Fruit fly (Drosophila melanogaster) whole organism, embryonic: Measurements from ENCODE around the gene Mco4.

ENCODE experiments used
- BEAF-32 ChIP-seq: fragments of 200-800 bp; sonication (Bioruptor generic); optimal IDR thresholded peaks from 3 replicates; lab custom pipeline; 2017; ENCODE audit warnings: missing biosample characterization, missing genetic modification characterization, mild to moderate bottlenecking, moderate library complexity, missing genetic modification reagents
- Bteb2 ChIP-seq: fragments of 200-800 bp; sonication (Bioruptor generic); optimal IDR thresholded peaks from 2 replicates; lab custom pipeline; 2016; ENCODE audit warnings: missing biosample characterization, missing genetic modification characterization
- CG10543 ChIP-seq: fragments of 200-800 bp; sonication (Bioruptor generic); optimal IDR thresholded peaks from 3 replicates; lab custom pipeline; 2017; ENCODE audit warnings: missing biosample characterization, mild to moderate bottlenecking, missing genetic modification characterization, moderate library complexity
- CG10565 ChIP-seq: fragments of 200-800 bp; sonication (Bioruptor generic); optimal IDR thresholded peaks from 3 replicates; lab custom pipeline; 2016; ENCODE audit warnings: missing biosample characterization, mild to moderate bottlenecking, missing genetic modification characterization
- CG10654 ChIP-seq: fragments of 200-800 bp; sonication (Bioruptor generic); optimal IDR thresholded peaks from 2 replicates; lab custom pipeline; 2016; ENCODE audit warnings: missing biosample characterization, missing genetic modification characterization
- CG11085 ChIP-seq: fragments of 200-800 bp; sonication (Bioruptor generic); IDR thresholded peaks from 2 replicates; pipeline ENCODE4 v1.3.6; 2022; ENCODE audit warnings: missing biosample characterization, missing genetic modification characterization
- CG12299 ChIP-seq: fragments of 200-800 bp; sonication (Bioruptor generic); optimal IDR thresholded peaks from 2 replicates; lab custom pipeline; 2018; ENCODE audit warnings: missing biosample characterization, mild to moderate bottlenecking, missing genetic modification characterization
- CG12942 ChIP-seq: fragments of 200-800 bp; sonication (Bioruptor generic); optimal IDR thresholded peaks from 3 replicates; lab custom pipeline; 2016; ENCODE audit warnings: missing biosample characterization, missing genetic modification characterization
- CG14441 ChIP-seq: fragments of 200-800 bp; sonication (Bioruptor generic); IDR thresholded peaks from 2 replicates; pipeline ENCODE4 v1.3.6; 2022; ENCODE audit warnings: missing biosample characterization, missing genetic modification characterization
- CG14710 ChIP-seq: fragments of 200-800 bp; sonication (Bioruptor generic); optimal IDR thresholded peaks from 3 replicates; lab custom pipeline; 2019; ENCODE audit warnings: missing biosample characterization, mild to moderate bottlenecking, missing genetic modification characterization, moderate library complexity
- CG15601 ChIP-seq: fragments of 200-800 bp; sonication (Bioruptor generic); optimal IDR thresholded peaks from 3 replicates; lab custom pipeline; 2019; ENCODE audit warnings: missing biosample characterization, mild to moderate bottlenecking, missing genetic modification characterization, moderate library complexity
- CG16779 ChIP-seq: fragments of 200-800 bp; sonication (Bioruptor generic); IDR thresholded peaks from 2 replicates; pipeline ENCODE4 v1.3.6; 2022; ENCODE audit warnings: missing biosample characterization, missing genetic modification characterization
- CG17359 ChIP-seq: fragments of 200-800 bp; sonication (Bioruptor generic); optimal IDR thresholded peaks from 3 replicates; lab custom pipeline; 2018; ENCODE audit warnings: missing biosample characterization, mild to moderate bottlenecking, missing genetic modification characterization, moderate library complexity
- CG17385 ChIP-seq: fragments of 200-800 bp; sonication (Bioruptor generic); optimal IDR thresholded peaks from 3 replicates; lab custom pipeline; 2018; ENCODE audit warnings: missing biosample characterization, mild to moderate bottlenecking, missing genetic modification characterization
- CG18764 ChIP-seq: fragments of 200-800 bp; sonication (Bioruptor generic); optimal IDR thresholded peaks from 3 replicates; lab custom pipeline; 2016; ENCODE audit warnings: missing biosample characterization, missing genetic modification characterization
- CG34422 ChIP-seq: fragments of 200-800 bp; sonication (Bioruptor generic); IDR thresholded peaks from 3 replicates; pipeline ENCODE4 v1.3.6; 2022; ENCODE audit warnings: missing biosample characterization, missing genetic modification characterization
- CG3995 ChIP-seq: fragments of 200-800 bp; sonication (Bioruptor generic); optimal IDR thresholded peaks from 3 replicates; lab custom pipeline; 2016; ENCODE audit warnings: missing biosample characterization, missing genetic modification characterization
- CG4820 ChIP-seq: fragments of 200-800 bp; sonication (Bioruptor generic); optimal IDR thresholded peaks from 3 replicates; lab custom pipeline; 2016; ENCODE audit warnings: missing biosample characterization, missing genetic modification characterization
- CG6175 ChIP-seq: fragments of 200-800 bp; sonication (Bioruptor generic); IDR thresholded peaks from 3 replicates; pipeline ENCODE4 v1.3.6; 2022; ENCODE audit warnings: missing biosample characterization, missing genetic modification characterization
- CG8290 ChIP-seq, 3 experiments: fragments of 200-800 bp; sonication (Bioruptor generic); optimal IDR thresholded peaks; 2 replicates each; lab custom pipeline; 2016 to 2019; ENCODE audit warnings: missing biosample characterization in 3 of 3, missing genetic modification characterization in 3 of 3, mild to moderate bottlenecking in 2 of 3, moderate library complexity in 1 of 3
- Dek ChIP-seq: fragments of 200-800 bp; sonication (Bioruptor generic); optimal IDR thresholded peaks from 3 replicates; lab custom pipeline; 2019; ENCODE audit warnings: missing biosample characterization, mild to moderate bottlenecking, missing genetic modification characterization, moderate library complexity
- Doc3 ChIP-seq: fragments of 200-800 bp; sonication (Bioruptor generic); IDR thresholded peaks from 3 replicates; pipeline ENCODE4 v1.3.6; 2022; ENCODE audit warnings: missing biosample characterization, missing genetic modification characterization; ENCODE audit not compliant: partially characterized antibody
- Ets97D ChIP-seq: fragments of 200-800 bp; sonication (Bioruptor generic); optimal IDR thresholded peaks from 3 replicates; lab custom pipeline; 2016; ENCODE audit warnings: missing biosample characterization, missing genetic modification characterization
- Gug ChIP-seq: fragments of 200-800 bp; sonication (Bioruptor generic); IDR thresholded peaks from 4 replicates; pipeline ENCODE4 v1.3.6; 2022; ENCODE audit warnings: missing biosample characterization, missing genetic modification characterization
- HLH54F ChIP-seq: fragments of 200-800 bp; sonication (Bioruptor generic); optimal IDR thresholded peaks from 3 replicates; lab custom pipeline; 2016; ENCODE audit warnings: missing biosample characterization, missing genetic modification characterization
- Hr51 ChIP-seq, 2 experiments: fragments of 200-800 bp; sonication (Bioruptor generic); optimal IDR thresholded peaks; 2 replicates in 1 of 2; 3 replicates in 1 of 2; lab custom pipeline; 2016 to 2018; ENCODE audit warnings: missing biosample characterization in 2 of 2, missing genetic modification characterization in 2 of 2, mild to moderate bottlenecking in 1 of 2, moderate library complexity in 1 of 2
- Med ChIP-seq: fragments of 200-800 bp; sonication (Bioruptor generic); peaks from one replicate; lab custom pipeline; 2016; ENCODE audit warnings: missing biosample characterization, missing genetic modification characterization, mild to moderate bottlenecking, inconsistent platforms, moderate library complexity
- Neu2 ChIP-seq: fragments of 200-800 bp; sonication (Bioruptor generic); optimal IDR thresholded peaks from 3 replicates; lab custom pipeline; 2016; ENCODE audit warnings: missing biosample characterization, missing genetic modification characterization, borderline replicate concordance
- Poxn ChIP-seq: fragments of 200-800 bp; sonication (Bioruptor generic); IDR thresholded peaks from 2 replicates; pipeline ENCODE4 v1.3.6; 2022; ENCODE audit warnings: missing biosample characterization, missing genetic modification characterization
- Spps ChIP-seq: fragments of 200-800 bp; sonication (Bioruptor generic); optimal IDR thresholded peaks from 2 replicates; lab custom pipeline; 2018; ENCODE audit warnings: missing biosample characterization, mild to moderate bottlenecking, missing genetic modification characterization
- Sry-β ChIP-seq: fragments of 200-800 bp; sonication (Bioruptor generic); optimal IDR thresholded peaks from 2 replicates; lab custom pipeline; 2018; ENCODE audit warnings: missing biosample characterization, mild to moderate bottlenecking, missing genetic modification characterization, moderate library complexity
- Tbp ChIP-seq: fragments of >200 bp; optimal IDR thresholded peaks from 2 replicates; lab custom pipeline; 2018; ENCODE audit warnings: missing biosample characterization, missing genetic modification characterization
- bigmax ChIP-seq: fragments of 200-800 bp; sonication (Bioruptor generic); optimal IDR thresholded peaks from 2 replicates; lab custom pipeline; 2018; ENCODE audit warnings: missing biosample characterization, mild to moderate bottlenecking, missing genetic modification characterization
- bsh ChIP-seq, 2 experiments: fragments of 200-800 bp; sonication (Bioruptor generic); optimal IDR thresholded peaks; 2 replicates each; lab custom pipeline; 2017 to 2018; ENCODE audit warnings: mild to moderate bottlenecking in 2 of 2, missing biosample characterization in 2 of 2, missing genetic modification characterization in 2 of 2, moderate library complexity in 1 of 2
- chn ChIP-seq: fragments of 200-800 bp; sonication (Bioruptor generic); optimal IDR thresholded peaks from 2 replicates; lab custom pipeline; 2016; ENCODE audit warnings: missing biosample characterization, missing genetic modification characterization
- ci ChIP-seq: fragments of 200-800 bp; sonication (Bioruptor generic); IDR thresholded peaks from 3 replicates; pipeline ENCODE4 v1.3.6; 2022; ENCODE audit warnings: missing biosample characterization, missing genetic modification characterization
- dati ChIP-seq: fragments of 200-800 bp; sonication (Bioruptor generic); IDR thresholded peaks from 2 replicates; pipeline ENCODE4 v1.3.6; 2022; ENCODE audit warnings: missing biosample characterization, missing genetic modification characterization
- fd64A ChIP-seq: fragments of 200-800 bp; sonication (Bioruptor generic); optimal IDR thresholded peaks from 3 replicates; lab custom pipeline; 2018; ENCODE audit warnings: missing biosample characterization, mild to moderate bottlenecking, missing genetic modification characterization
- grau ChIP-seq: fragments of 200-800 bp; optimal IDR thresholded peaks from 3 replicates; lab custom pipeline; 2019; ENCODE audit warnings: missing biosample characterization, mild to moderate bottlenecking, missing genetic modification characterization, moderate library complexity
- h ChIP-seq: fragments of >200 bp; optimal IDR thresholded peaks from 2 replicates; lab custom pipeline; 2017
- nmo ChIP-seq: fragments of 200-800 bp; sonication (Bioruptor generic); optimal IDR thresholded peaks from 2 replicates; lab custom pipeline; 2018; ENCODE audit warnings: missing biosample characterization, mild to moderate bottlenecking, missing genetic modification characterization, moderate library complexity
- nom ChIP-seq: fragments of 200-800 bp; sonication (Bioruptor generic); optimal IDR thresholded peaks from 2 replicates; lab custom pipeline; 2017; ENCODE audit warnings: missing biosample characterization, missing genetic modification characterization, mild to moderate bottlenecking, moderate library complexity, missing genetic modification reagents
- org-1 ChIP-seq: fragments of 200-800 bp; sonication (Bioruptor generic); optimal IDR thresholded peaks from 2 replicates; lab custom pipeline; 2017; ENCODE audit warnings: missing biosample characterization, missing genetic modification characterization
- psq ChIP-seq: fragments of 200-800 bp; sonication (Bioruptor generic); optimal IDR thresholded peaks from 2 replicates; lab custom pipeline; 2017; ENCODE audit warnings: missing biosample characterization, missing genetic modification characterization
- ranshi ChIP-seq: fragments of 200-800 bp; sonication (Bioruptor generic); IDR thresholded peaks from 2 replicates; pipeline ENCODE4 v1.3.6; 2022; ENCODE audit warnings: missing biosample characterization, missing genetic modification characterization
- sens-2 ChIP-seq: fragments of 200-800 bp; sonication (Bioruptor generic); IDR thresholded peaks from 2 replicates; pipeline ENCODE4 v1.3.6; 2022; ENCODE audit warnings: missing biosample characterization, missing genetic modification characterization
- sim ChIP-seq: fragments of 200-800 bp; sonication (Bioruptor generic); IDR thresholded peaks from 2 replicates; pipeline ENCODE4 v1.3.6; 2022; ENCODE audit warnings: missing biosample characterization, missing genetic modification characterization
- ssp ChIP-seq: fragments of 200-800 bp; sonication (Bioruptor generic); IDR thresholded peaks from 2 replicates; pipeline ENCODE4 v1.3.6; 2022; ENCODE audit warnings: missing biosample characterization, missing genetic modification characterization
- stc ChIP-seq: fragments of 200-800 bp; sonication (Bioruptor generic); IDR thresholded peaks from 2 replicates; pipeline ENCODE4 v1.3.6; 2022; ENCODE audit warnings: missing biosample characterization, missing genetic modification characterization
- usp ChIP-seq: fragments of >200 bp; optimal IDR thresholded peaks from 2 replicates; lab custom pipeline; 2017; ENCODE audit warnings: missing biosample characterization, missing genetic modification characterization

The Mco4 gene

DNA sequence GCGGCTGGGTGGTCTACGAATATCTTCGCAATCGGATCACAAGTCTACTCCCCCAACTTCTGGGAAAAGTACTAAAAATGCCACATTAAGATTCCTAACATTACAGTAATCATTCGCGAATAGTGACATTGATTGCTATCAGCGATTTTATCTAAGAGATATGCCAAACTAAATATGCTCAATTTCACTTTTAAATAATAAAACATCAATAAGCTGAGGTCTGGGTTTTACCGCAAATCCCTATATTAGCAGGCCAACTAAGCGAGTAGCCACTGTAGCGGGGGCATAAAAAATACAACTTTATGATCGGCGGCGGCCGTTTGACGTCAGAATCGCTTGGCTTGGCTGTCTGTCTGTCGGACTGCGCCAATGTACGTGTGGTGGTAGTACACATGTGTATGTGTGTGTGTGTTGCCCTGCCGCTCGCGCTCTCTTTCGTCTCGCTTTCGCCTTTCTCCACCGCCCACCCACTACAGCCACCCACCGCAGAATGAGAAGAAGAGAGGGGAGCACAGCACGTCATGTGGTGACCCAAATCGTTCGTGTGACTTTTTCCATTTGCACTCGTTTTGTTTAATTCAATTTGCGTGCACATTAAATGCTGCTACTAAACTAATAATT lies 24.4 kb upstream of the Mco4 start (continued):
- peak; percentile 85 for TF ChIP-seq CG10654 (GFP tag; lab: Kevin White, UChicago)
- TF ChIP-seq Doc3 (GFP tag; lab: Robert Waterston, UW), result no peak
- TF ChIP-seq Bteb2 (GFP tag; lab: Kevin White, UChicago), result peak; percentile 93
- peak; percentile 74 for TF ChIP-seq CG18764 (GFP tag; lab: Kevin White, UChicago)
- peak; percentile 83 for TF ChIP-seq CG4820 (GFP tag; lab: Kevin White, UChicago)
- TF ChIP-seq Sry-β (GFP tag; lab: Kevin White, UChicago), result peak; percentile 14
- peak; percentile 93 for TF ChIP-seq CG12942 (GFP tag; lab: Kevin White, UChicago)
- TF ChIP-seq CG14710 (tag; lab: Kevin White, UChicago), result peak; percentile 66
- no peak for TF ChIP-seq h (lab: Kevin White, UChicago)
- TF ChIP-seq ci, result peak; percentile 98
- TF ChIP-seq sens-2, result peak; percentile 88
- no peak for TF ChIP-seq Tbp (GFP tag; lab: Kevin White, UChicago)
- peak; percentile 94 for TF ChIP-seq org-1 (GFP tag; lab: Kevin White, UChicago)
- TF ChIP-seq bigmax (GFP tag; lab: Kevin White, UChicago), result peak; percentile 37
- TF ChIP-seq Neu2, result no peak
- TF ChIP-seq CG15601, result peak; percentile 92
- TF ChIP-seq nom (GFP tag; lab: Kevin White, UChicago), result no peak
- peak; percentile 82 for TF ChIP-seq dati
- peak; percentile 95 for TF ChIP-seq ranshi (GFP tag; lab: Robert Waterston, UW)
- TF ChIP-seq Dek, result peak; percentile 95
- TF ChIP-seq CG17359 (tag; lab: Kevin White, UChicago), result peak; percentile 94
- TF ChIP-seq stc (GFP tag; lab: Robert Waterston, UW), result peak; percentile 93
- TF ChIP-seq CG3995 (GFP tag; lab: Kevin White, UChicago), result peak; percentile 74
- TF ChIP-seq BEAF-32 (GFP tag; lab: Kevin White, UChicago), result peak; percentile 11
- TF ChIP-seq Hr51 (GFP tag; optimal IDR thresholded peaks at IDR 0.05; lab: Kevin White, UChicago), result peak; percentile 94 to 95
- peak; percentile 99 for TF ChIP-seq grau (tag; lab: Kevin White, UChicago)
- peak; percentile 40 for TF ChIP-seq Spps (tag; lab: Kevin White, UChicago)
- peak; percentile 95 for TF ChIP-seq HLH54F
- TF ChIP-seq nmo, result peak; percentile 96
- TF ChIP-seq CG16779 (GFP tag; lab: Robert Waterston, UW), result peak; percentile 92
- TF ChIP-seq usp (GFP tag; lab: Kevin White, UChicago), result no peak
- peak; percentile 98 for TF ChIP-seq Gug (GFP tag; lab: Robert Waterston, UW)
- TF ChIP-seq bsh (GFP tag; optimal IDR thresholded peaks at IDR 0.05; lab: Kevin White, UChicago), result peak; percentile 56 to 97
- peak; percentile 87 for TF ChIP-seq Poxn (GFP tag; lab: Robert Waterston, UW)
- TF ChIP-seq fd64A (GFP tag; lab: Kevin White, UChicago), result peak; percentile 90
- peak; percentile 96 for TF ChIP-seq CG10543 (GFP tag; lab: Kevin White, UChicago)
- peak; percentile 97 for TF ChIP-seq CG14441 (GFP tag; lab: Robert Waterston, UW)
- TF ChIP-seq CG10565 (GFP tag; lab: Kevin White, UChicago), result peak; percentile 14
- peak; percentile 87 for TF ChIP-seq CG8290 (GFP tag; optimal IDR thresholded peaks at IDR 0.05; lab: Kevin White, UChicago)
- TF ChIP-seq CG8290 (tag; optimal IDR thresholded peaks at IDR 0.05; lab: Kevin White, UChicago), result peak; percentile 68 to 99
- TF ChIP-seq Med (GFP tag; lab: Kevin White, UChicago), result peak; percentile 100
- TF ChIP-seq CG12299 (tag; lab: Kevin White, UChicago), result peak; percentile 93
- TF ChIP-seq ssp (GFP tag; lab: Robert Waterston, UW), result peak; percentile 86
- TF ChIP-seq CG17385, result peak; percentile 93
- peak; percentile 96 for TF ChIP-seq CG34422
- peak; percentile 88 for TF ChIP-seq Ets97D (GFP tag; lab: Kevin White, UChicago)
- peak; percentile 94 for TF ChIP-seq chn (GFP tag; lab: Kevin White, UChicago)
- peak; percentile 95 for TF ChIP-seq CG11085 (GFP tag; lab: Robert Waterston, UW)
- peak; percentile 93 for TF ChIP-seq CG6175 (GFP tag; lab: Robert Waterston, UW)
- TF ChIP-seq psq (GFP tag; lab: Kevin White, UChicago), result peak; percentile 72
- TF ChIP-seq sim (GFP tag; lab: Robert Waterston, UW), result peak; percentile 70; the same call in 1 of the 2 replicates
